Fruit fly (Drosophila melanogaster): Measurements from ENCODE around the gene CG3226.

The CG3226 gene

dm6 chrX:6683635-6684499 lies 29.8 kb upstream of the CG3226 start, which contains the start of gene Pink1 (continued):
- no peak for TF ChIP-seq CG11560 (tag; IDR thresholded peaks at IDR 0.05)
- no peak for TF ChIP-seq Jarid2 (GFP tag; optimal IDR thresholded peaks at IDR 0.05)
- no peak for TF ChIP-seq bab2 (GFP tag; optimal IDR thresholded peaks at IDR 0.05)
- peak; percentile 75 for TF ChIP-seq CG4617 (GFP tag; optimal IDR thresholded peaks at IDR 0.05; ENCODE audit: borderline replicate concordance)
- no peak for TF ChIP-seq C15 (GFP tag; IDR thresholded peaks at IDR 0.05)
- no peak for TF ChIP-seq slp2 (GFP tag; optimal IDR thresholded peaks at IDR 0.05)
- no peak for TF ChIP-seq jumu (GFP tag; optimal IDR thresholded peaks at IDR 0.05)
- 0 out of 2 replicates have a peak, but pooled peaks have one; percentile 34 for TF ChIP-seq sna (GFP tag; IDR thresholded peaks at IDR 0.05; ENCODE audit: partially characterized antibody)
- no peak for TF ChIP-seq CG2129 (GFP tag; IDR thresholded peaks at IDR 0.05; ENCODE audit: partially characterized antibody)
- TF ChIP-seq nerfin-2 (GFP tag; IDR thresholded peaks at IDR 0.05; ENCODE audit: partially characterized antibody), result peak; percentile 56
- no peak for TF ChIP-seq CG1832 (GFP tag; optimal IDR thresholded peaks at IDR 0.05)
- TF ChIP-seq chinmo (GFP tag; IDR thresholded peaks at IDR 0.05; ENCODE audit: partially characterized antibody), result peak; percentile 62; the same call in 1 of the 4 replicates
- TF ChIP-seq ttk (GFP tag; IDR thresholded peaks at IDR 0.05), result no peak
- no peak for TF ChIP-seq HLH3B (GFP tag; IDR thresholded peaks at IDR 0.05)
- peak; percentile 15; the same call in 1 of the 3 replicates for TF ChIP-seq vnd (GFP tag; IDR thresholded peaks at IDR 0.05; ENCODE audit: partially characterized antibody)
- no peak for TF ChIP-seq CG6683 (GFP tag; optimal IDR thresholded peaks at IDR 0.05)
- peak; percentile 41 for TF ChIP-seq cg (GFP tag; optimal IDR thresholded peaks at IDR 0.05)
- TF ChIP-seq CkIIα-i1 (GFP tag; IDR thresholded peaks at IDR 0.05), result no peak
- no peak for TF ChIP-seq Oaz (GFP tag; IDR thresholded peaks at IDR 0.05)
- 0 out of 3 replicates have a peak, but pooled peaks have one; percentile 6 for TF ChIP-seq CG7963 (GFP tag; IDR thresholded peaks at IDR 0.05; ENCODE audit: partially characterized antibody)
- no peak for TF ChIP-seq klu (GFP tag; IDR thresholded peaks at IDR 0.05)
- no peak for TF ChIP-seq Spps (tag; optimal IDR thresholded peaks at IDR 0.05)
- TF ChIP-seq CG34224 (GFP tag; IDR thresholded peaks at IDR 0.05; ENCODE audit: partially characterized antibody), result peak; percentile 15; the same call in 2 of the 3 replicates
- TF ChIP-seq CG17385 (GFP tag; optimal IDR thresholded peaks at IDR 0.05), result peak; percentile 89
- peak; percentile 57 for TF ChIP-seq knrl (GFP tag; IDR thresholded peaks at IDR 0.05; ENCODE audit: partially characterized antibody)
- no peak for TF ChIP-seq ems (GFP tag; optimal IDR thresholded peaks at IDR 0.05)
- TF ChIP-seq Atf3 (GFP tag; optimal IDR thresholded peaks at IDR 0.05), result no peak
- no peak for TF ChIP-seq CG9609 (GFP tag; optimal IDR thresholded peaks at IDR 0.05)
- TF ChIP-seq jing (GFP tag; optimal IDR thresholded peaks at IDR 0.05), result no peak
- peak; percentile 52 for TF ChIP-seq pzg (GFP tag; optimal IDR thresholded peaks at IDR 0.05)
- TF ChIP-seq tin (GFP tag; optimal IDR thresholded peaks at IDR 0.05), result no peak
- TF ChIP-seq gcm2 (GFP tag; optimal IDR thresholded peaks at IDR 0.05), result no peak
- no peak for TF ChIP-seq CG4854 (GFP tag; optimal IDR thresholded peaks at IDR 0.05)
- TF ChIP-seq Opbp (GFP tag; IDR thresholded peaks at IDR 0.05; ENCODE audit: partially characterized antibody), result peak; percentile 47; the same call in 1 of the 3 replicates
- TF ChIP-seq Ravus (GFP tag; IDR thresholded peaks at IDR 0.05), result no peak
- peak; percentile 46; the same call in 2 of the 3 replicates for TF ChIP-seq CG16813 (GFP tag; IDR thresholded peaks at IDR 0.05; ENCODE audit: partially characterized antibody)
- peak; percentile 34 for TF ChIP-seq CG10543 (GFP tag; optimal IDR thresholded peaks at IDR 0.05)
- TF ChIP-seq Scr (GFP tag; IDR thresholded peaks at IDR 0.05; ENCODE audit: partially characterized antibody), result peak; percentile 46
- peak; percentile 66 for TF ChIP-seq Sry-δ (GFP tag; optimal IDR thresholded peaks at IDR 0.05)
- TF ChIP-seq CG17829 (tag; optimal IDR thresholded peaks at IDR 0.05), result no peak
- no peak for TF ChIP-seq D19B (GFP tag; optimal IDR thresholded peaks at IDR 0.05)
- no peak for TF ChIP-seq CG17186 (GFP tag; optimal IDR thresholded peaks at IDR 0.05)
- peak; percentile 72 for TF ChIP-seq BEAF-32 (GFP tag; optimal IDR thresholded peaks at IDR 0.05)
- no peak for TF ChIP-seq bowl (GFP tag; IDR thresholded peaks at IDR 0.05)
- no peak for TF ChIP-seq h (optimal IDR thresholded peaks at IDR 0.05)
- TF ChIP-seq gro (GFP tag; optimal IDR thresholded peaks at IDR 0.05), result no peak
- TF ChIP-seq Kr (GFP tag; optimal IDR thresholded peaks at IDR 0.05), result no peak
- peak; percentile 1 for TF ChIP-seq Lhr (GFP tag; optimal IDR thresholded peaks at IDR 0.05)

All from whole organism, embryonic.